Fruit fly (Drosophila melanogaster): ENCODE data around the gene hb.

Gene hb

dm6 chr3R:8668024-8668856 lies 29.4 kb downstream of the hb start (continued):
- no peak for TF ChIP-seq H15 (GFP tag; IDR thresholded peaks at IDR 0.05)
- no peak for TF ChIP-seq Dref (GFP tag; IDR thresholded peaks at IDR 0.05)
- no peak for TF ChIP-seq CG12219 (GFP tag; optimal IDR thresholded peaks at IDR 0.05)
- no peak for TF ChIP-seq ase (GFP tag; IDR thresholded peaks at IDR 0.05)
- TF ChIP-seq Hr78 (GFP tag; optimal IDR thresholded peaks at IDR 0.05) = peak in 1 of 2 experiments; percentile 71
- no peak for TF ChIP-seq CG12155 (GFP tag; optimal IDR thresholded peaks at IDR 0.05)
- no peak for TF ChIP-seq odd (GFP tag; optimal IDR thresholded peaks at IDR 0.05)
- TF ChIP-seq CG14710 (tag; optimal IDR thresholded peaks at IDR 0.05) = no peak
- no peak for TF ChIP-seq CG3281 (GFP tag; optimal IDR thresholded peaks at IDR 0.05)
- TF ChIP-seq CG17385 (GFP tag; optimal IDR thresholded peaks at IDR 0.05) = peak; percentile 2
- no peak for TF ChIP-seq bcd (GFP tag; optimal IDR thresholded peaks at IDR 0.05)
- TF ChIP-seq H2.0 (GFP tag; IDR thresholded peaks at IDR 0.05) = no peak
- TF ChIP-seq CG4730 (GFP tag; IDR thresholded peaks at IDR 0.05) = no peak
- no peak for TF ChIP-seq CG6765 (GFP tag; optimal IDR thresholded peaks at IDR 0.05)
- TF ChIP-seq CrebB (tag; optimal IDR thresholded peaks at IDR 0.05) = no peak
- peak; percentile 16 for TF ChIP-seq CG2678 (tag; optimal IDR thresholded peaks at IDR 0.05)
- TF ChIP-seq vvl (GFP tag; IDR thresholded peaks at IDR 0.05) = peak; percentile 67
- TF ChIP-seq fd96Cb (tag; optimal IDR thresholded peaks at IDR 0.05) = no peak
- no peak for TF ChIP-seq Lhr (GFP tag; optimal IDR thresholded peaks at IDR 0.05)
- TF ChIP-seq CG3838 (GFP tag; optimal IDR thresholded peaks at IDR 0.05) = no peak
- peak; percentile 79 for TF ChIP-seq amos (GFP tag; IDR thresholded peaks at IDR 0.05; ENCODE audit: partially characterized antibody)
- no peak for TF ChIP-seq CG12942 (GFP tag; optimal IDR thresholded peaks at IDR 0.05)
- no peak for TF ChIP-seq Dp (GFP tag; optimal IDR thresholded peaks at IDR 0.05)
- TF ChIP-seq slp2 (GFP tag; optimal IDR thresholded peaks at IDR 0.05) = no peak
- no peak for TF ChIP-seq MTF-1 (GFP tag; optimal IDR thresholded peaks at IDR 0.05; ENCODE audit: borderline replicate concordance)
- TF ChIP-seq nom (GFP tag; optimal IDR thresholded peaks at IDR 0.05) = no peak
- TF ChIP-seq danr (GFP tag; IDR thresholded peaks at IDR 0.05) = no peak
- no peak for TF ChIP-seq kay (GFP tag; optimal IDR thresholded peaks at IDR 0.05)
- TF ChIP-seq Atf-2 (GFP tag; optimal IDR thresholded peaks at IDR 0.05) = no peak
- no peak for TF ChIP-seq Six4 (GFP tag; optimal IDR thresholded peaks at IDR 0.05)
- TF ChIP-seq Gug (GFP tag; IDR thresholded peaks at IDR 0.05) = no peak
- no peak for TF ChIP-seq CG9797 (GFP tag; optimal IDR thresholded peaks at IDR 0.05)
- TF ChIP-seq tin (GFP tag; optimal IDR thresholded peaks at IDR 0.05) = no peak
- no peak for TF ChIP-seq Meics (GFP tag; optimal IDR thresholded peaks at IDR 0.05)
- peak; percentile 1 for TF ChIP-seq CG10543 (GFP tag; optimal IDR thresholded peaks at IDR 0.05)
- TF ChIP-seq crol (GFP tag; IDR thresholded peaks at IDR 0.05) = peak; percentile 75
- TF ChIP-seq cato (GFP tag; optimal IDR thresholded peaks at IDR 0.05; ENCODE audit: borderline replicate concordance) = no peak
- TF ChIP-seq CG4820 (GFP tag; optimal IDR thresholded peaks at IDR 0.05) = no peak
- TF ChIP-seq lab (GFP tag; optimal IDR thresholded peaks at IDR 0.05) = no peak
- no peak for TF ChIP-seq shn (GFP tag; optimal IDR thresholded peaks at IDR 0.05)
- peak; percentile 4 for TF ChIP-seq CG7987 (GFP tag; optimal IDR thresholded peaks at IDR 0.05)
- peak; percentile 75 for TF ChIP-seq nerfin-2 (GFP tag; IDR thresholded peaks at IDR 0.05; ENCODE audit: partially characterized antibody)
- no peak for TF ChIP-seq chn (GFP tag; optimal IDR thresholded peaks at IDR 0.05)
- TF ChIP-seq mirr (GFP tag; optimal IDR thresholded peaks at IDR 0.05) = peak; percentile 77
- no peak for TF ChIP-seq ro (GFP tag; IDR thresholded peaks at IDR 0.05)
- TF ChIP-seq CG5245 (GFP tag; optimal IDR thresholded peaks at IDR 0.05) = no peak
- TF ChIP-seq CG18262 (tag; optimal IDR thresholded peaks at IDR 0.05) = no peak
- TF ChIP-seq cas (GFP tag; IDR thresholded peaks at IDR 0.05) = no peak
- no peak for TF ChIP-seq CG7556 (GFP tag; optimal IDR thresholded peaks at IDR 0.05)

All from whole organism, embryonic.